Worm (Caenorhabditis elegans) whole organism, L4 larva: ENCODE measurements around the gene ttll-11.
A peak's percentile ranks its signal among the peaks of the same experiment; 100 is the strongest.

Source experiments
- F49E8.2 ChIP-seq: sonication (generic microtip); optimal IDR thresholded peaks from 2 replicates; lab custom pipeline; 2016; ENCODE audit warnings: missing compliant biosample characterization, mild to moderate bottlenecking, missing genetic modification characterization, borderline replicate concordance
- ZK337.2 ChIP-seq: fragments of 200-800 bp; sonication (Bioruptor generic); IDR thresholded peaks from 2 replicates; pipeline ENCODE4 v1.3.6; 2022; ENCODE audit warnings: missing genetic modification reagents, missing genetic modification characterization, missing compliant biosample characterization
- ZK546.5 ChIP-seq, 2 experiments: sonication (generic microtip); optimal IDR thresholded peaks; 2 replicates each; lab custom pipeline; 2017; ENCODE audit warnings: missing biosample characterization in 2 of 2, missing genetic modification characterization in 2 of 2
- aha-1 ChIP-seq: fragments of 150-350 bp; peaks from one replicate; lab custom pipeline; 2014; ENCODE audit warnings: missing biosample characterization, missing genetic modification characterization
- arid-1 ChIP-seq: fragments of 200-800 bp; sonication (Bioruptor generic); conservative IDR thresholded peaks from 2 replicates; pipeline ENCODE4 v1.3.6; 2022; ENCODE audit warnings: missing genetic modification reagents, missing genetic modification characterization, missing compliant biosample characterization
- ceh-28 ChIP-seq: fragments of 150-350 bp; optimal IDR thresholded peaks from 2 replicates; lab custom pipeline; 2014; ENCODE audit warnings: missing biosample characterization, missing genetic modification reagents, missing genetic modification characterization
- ceh-62 ChIP-seq: sonication (generic microtip); optimal IDR thresholded peaks from 2 replicates; lab custom pipeline; 2017; ENCODE audit warnings: missing biosample characterization, missing genetic modification characterization
- ces-1 ChIP-seq: fragments of 150-350 bp; sonication (generic microtip); optimal IDR thresholded peaks from 4 replicates; lab custom pipeline; 2014; ENCODE audit warnings: missing biosample characterization, missing genetic modification reagents, missing genetic modification characterization
- cey-2 ChIP-seq: sonication (generic microtip); optimal IDR thresholded peaks from 3 replicates; lab custom pipeline; 2017; ENCODE audit warnings: missing genetic modification characterization, mild to moderate bottlenecking, missing compliant biosample characterization, antibody characterized with exemption, borderline replicate concordance; ENCODE audit not compliant: insufficient read depth
- dmd-8 ChIP-seq: fragments of 200-800 bp; sonication (Bioruptor generic); IDR thresholded peaks from 2 replicates; pipeline ENCODE4 v1.3.6; 2022; ENCODE audit warnings: missing genetic modification characterization, missing compliant biosample characterization
- dmd-9 ChIP-seq: fragments of 200-800 bp; sonication (Bioruptor generic); IDR thresholded peaks from 2 replicates; pipeline ENCODE4 v1.3.6; 2022; ENCODE audit warnings: missing genetic modification reagents, missing genetic modification characterization, missing compliant biosample characterization
- egl-27 ChIP-seq: sonication (generic microtip); optimal IDR thresholded peaks from 3 replicates; lab custom pipeline; 2017; ENCODE audit warnings: missing biosample characterization, missing genetic modification reagents, missing genetic modification characterization
- lin-38 ChIP-seq: fragments of 200-800 bp; sonication (Bioruptor generic); IDR thresholded peaks from 2 replicates; pipeline ENCODE4 v1.3.6; 2022; ENCODE audit warnings: missing genetic modification reagents, missing genetic modification characterization, missing compliant biosample characterization
- mep-1 ChIP-seq: fragments of 150-350 bp; sonication (generic microtip); optimal IDR thresholded peaks from 3 replicates; lab custom pipeline; 2014; ENCODE audit warnings: missing biosample characterization, missing genetic modification characterization
- nhr-11 ChIP-seq: fragments of 150-350 bp; optimal IDR thresholded peaks from 2 replicates; lab custom pipeline; 2014; ENCODE audit warnings: missing biosample characterization, missing genetic modification characterization
- nhr-237 ChIP-seq: sonication (generic microtip); optimal IDR thresholded peaks from 2 replicates; lab custom pipeline; 2017; ENCODE audit warnings: missing biosample characterization, missing genetic modification characterization
- nhr-41 ChIP-seq: fragments of 200-800 bp; sonication (Bioruptor generic); IDR thresholded peaks from 2 replicates; pipeline ENCODE4 v1.3.6; 2022; ENCODE audit warnings: missing genetic modification reagents, missing genetic modification characterization, missing compliant biosample characterization
- nhr-77 ChIP-seq: fragments of 150-350 bp; optimal IDR thresholded peaks from 2 replicates; lab custom pipeline; 2014; ENCODE audit warnings: missing biosample characterization, missing genetic modification characterization
- php-3 ChIP-seq: fragments of 200-800 bp; sonication (Bioruptor generic); IDR thresholded peaks from 2 replicates; pipeline ENCODE4 v1.3.6; 2022; ENCODE audit warnings: missing genetic modification reagents, missing genetic modification characterization, missing compliant biosample characterization
- pqm-1 ChIP-seq: sonication (generic microtip); optimal IDR thresholded peaks from 2 replicates; lab custom pipeline; 2017; ENCODE audit warnings: missing biosample characterization, missing genetic modification characterization
- saeg-2 ChIP-seq: fragments of 200-800 bp; sonication (Bioruptor generic); IDR thresholded peaks from 2 replicates; pipeline ENCODE4 v1.3.6; 2022; ENCODE audit warnings: missing genetic modification reagents, missing genetic modification characterization, missing compliant biosample characterization
- sdz-12 ChIP-seq: fragments of 200-800 bp; sonication (Bioruptor generic); optimal IDR thresholded peaks from 2 replicates; lab custom pipeline; 2018; ENCODE audit warnings: mild to moderate bottlenecking, missing genetic modification characterization, missing compliant biosample characterization
- snpc-4 ChIP-seq: fragments of 150-350 bp; optimal IDR thresholded peaks from 2 replicates; lab custom pipeline; 2014; ENCODE audit warnings: missing biosample characterization, missing genetic modification characterization
- tag-97 ChIP-seq: fragments of 200-800 bp; sonication (Bioruptor generic); IDR thresholded peaks from 2 replicates; pipeline ENCODE4 v1.3.6; 2022; ENCODE audit warnings: missing genetic modification characterization, missing compliant biosample characterization
- tra-1 ChIP-seq: fragments of 200-800 bp; sonication (Bioruptor generic); IDR thresholded peaks from 2 replicates; pipeline ENCODE4 v1.3.6; 2022; ENCODE audit warnings: missing genetic modification reagents, missing genetic modification characterization, missing compliant biosample characterization
- unc-39 ChIP-seq: sonication (generic microtip); optimal IDR thresholded peaks from 2 replicates; lab custom pipeline; 2017; ENCODE audit warnings: missing biosample characterization, missing genetic modification characterization
- vab-7 ChIP-seq: fragments of 200-800 bp; sonication (Bioruptor generic); IDR thresholded peaks from 2 replicates; pipeline ENCODE4 v1.3.6; 2022; ENCODE audit warnings: missing genetic modification reagents, missing genetic modification characterization, missing compliant biosample characterization
- zfp-2 ChIP-seq: sonication (generic microtip); optimal IDR thresholded peaks from 2 replicates; lab custom pipeline; 2016; ENCODE audit warnings: mild to moderate bottlenecking, missing genetic modification characterization, missing compliant biosample characterization

The ttll-11 gene

ce11 chrIV:8743654-8744332 is 46.3 kb downstream of the ttll-11 start, which contains the start of gene F21D5.7 (continued):
- TF ChIP-seq cey-2 (tag; lab: Kevin White, UChicago): no peak
- peak; percentile 12 for TF ChIP-seq nhr-11 (tag; lab: Kevin White, UChicago)
- peak; percentile 58 for TF ChIP-seq nhr-77 (tag; lab: Kevin White, UChicago)
- peak; percentile 80 for TF ChIP-seq mep-1 (tag; lab: Kevin White, UChicago)
- no peak for TF ChIP-seq ZK337.2 (GFP tag; lab: Robert Waterston, UW)
- no peak for TF ChIP-seq ceh-62 (tag; lab: Kevin White, UChicago)
- TF ChIP-seq php-3: peak; percentile 80
- no peak for TF ChIP-seq pqm-1 (tag; lab: Kevin White, UChicago)
- no peak for TF ChIP-seq F49E8.2 (tag; lab: Kevin White, UChicago)
- no peak for TF ChIP-seq ces-1 (GFP tag; lab: Kevin White, UChicago)
- no peak for TF ChIP-seq unc-39 (tag; lab: Kevin White, UChicago)
- TF ChIP-seq egl-27 (tag; lab: Kevin White, UChicago): no peak
- no peak for TF ChIP-seq tag-97 (GFP tag; lab: Robert Waterston, UW)
- no peak for TF ChIP-seq nhr-41 (GFP tag; lab: Robert Waterston, UW)
- no peak for TF ChIP-seq arid-1 (GFP tag; lab: Robert Waterston, UW)
- TF ChIP-seq nhr-237: no peak
- TF ChIP-seq dmd-9 (GFP tag; lab: Robert Waterston, UW): no peak

ce11 chrIV:8745591-8746302 is 48.2 kb downstream of the ttll-11 start, which contains the start of the genes F20C5.7 and parg-1:
Gene F20C5.7, minus strand, starts transcription at chrIV:8745691.
Gene parg-1, plus strand, starts transcription at chrIV:8746252.
- no peak for TF ChIP-seq mep-1 (tag; lab: Kevin White, UChicago)
- no peak for TF ChIP-seq nhr-77 (tag; lab: Kevin White, UChicago)
- no peak for TF ChIP-seq vab-7 (GFP tag; lab: Robert Waterston, UW)

- TF ChIP-seq nhr-11 (tag; lab: Kevin White, UChicago) (no peak), ZK546.5 (tag; optimal IDR thresholded peaks at IDR 0.05; lab: Kevin White, UChicago) (no peak), tra-1 (GFP tag; lab: Robert Waterston, UW) (no peak), F49E8.2 (tag; lab: Kevin White, UChicago) (no peak), snpc-4 (no peak), sdz-12 (GFP tag; lab: Kevin White, UChicago) (no peak), aha-1 (tag; lab: Kevin White, UChicago) (no peak), zfp-2 (no peak), lin-38 (GFP tag; lab: Robert Waterston, UW) (no peak), ces-1 (GFP tag; lab: Kevin White, UChicago) (no peak), ceh-28 (tag; lab: Kevin White, UChicago) (no peak), dmd-8 (GFP tag; lab: Robert Waterston, UW) (no peak), saeg-2 (GFP tag; lab: Robert Waterston, UW) (no peak), arid-1 (GFP tag; lab: Robert Waterston, UW) (no peak)
These were observed 51.4 kb downstream of the ttll-11 start for ce11 chrIV:8748967-8749366.
